Fruit fly (Drosophila melanogaster) whole organism, embryonic: ENCODE measurements around the gene CG12998.

Experiments used
- CG11504 ChIP-seq: fragments of 200-800 bp; sonication (Bioruptor generic); optimal IDR thresholded peaks from 3 replicates; lab custom pipeline; 2019; ENCODE audit warnings: missing biosample characterization, mild to moderate bottlenecking, missing genetic modification characterization, moderate library complexity
- CG12071 ChIP-seq: fragments of 200-800 bp; sonication (Bioruptor generic); optimal IDR thresholded peaks from 3 replicates; lab custom pipeline; 2018; ENCODE audit warnings: missing biosample characterization, mild to moderate bottlenecking, missing genetic modification characterization
- CG12299 ChIP-seq: fragments of 200-800 bp; sonication (Bioruptor generic); optimal IDR thresholded peaks from 2 replicates; lab custom pipeline; 2018; ENCODE audit warnings: missing biosample characterization, mild to moderate bottlenecking, missing genetic modification characterization
- CG1233 ChIP-seq: fragments of 200-800 bp; sonication (Bioruptor generic); optimal IDR thresholded peaks from 4 replicates; lab custom pipeline; 2018; ENCODE audit warnings: missing biosample characterization, mild to moderate bottlenecking, missing genetic modification characterization
- CG12769 ChIP-seq: fragments of 200-800 bp; sonication (Bioruptor generic); optimal IDR thresholded peaks from 2 replicates; lab custom pipeline; 2019; ENCODE audit warnings: missing biosample characterization, mild to moderate bottlenecking, missing genetic modification characterization, moderate library complexity
- CG15073 ChIP-seq: fragments of 200-800 bp; sonication (Bioruptor generic); optimal IDR thresholded peaks from 2 replicates; lab custom pipeline; 2016; ENCODE audit warnings: missing biosample characterization, missing genetic modification characterization
- CG17361 ChIP-seq: fragments of 200-800 bp; sonication (Bioruptor generic); IDR thresholded peaks from 3 replicates; pipeline ENCODE4 v1.3.6; 2022; ENCODE audit warnings: missing biosample characterization, missing genetic modification characterization
- CG17568 ChIP-seq: fragments of 200-800 bp; sonication (Bioruptor generic); optimal IDR thresholded peaks from 2 replicates; lab custom pipeline; 2018; ENCODE audit warnings: missing biosample characterization, mild to moderate bottlenecking, missing genetic modification characterization, moderate library complexity
- CG2678 ChIP-seq: fragments of 200-800 bp; sonication (Bioruptor generic); optimal IDR thresholded peaks from 3 replicates; lab custom pipeline; 2019; ENCODE audit warnings: missing biosample characterization, mild to moderate bottlenecking, missing genetic modification characterization, moderate library complexity
- CG3847 ChIP-seq: fragments of 200-800 bp; sonication (Bioruptor generic); IDR thresholded peaks from 2 replicates; pipeline ENCODE4 v1.3.6; 2022; ENCODE audit warnings: missing biosample characterization, missing genetic modification characterization
- CG42726 ChIP-seq: fragments of 200-800 bp; sonication (Bioruptor generic); IDR thresholded peaks from 2 replicates; pipeline ENCODE4 v1.3.6; 2022; ENCODE audit warnings: missing biosample characterization, missing genetic modification characterization; ENCODE audit not compliant: partially characterized antibody
- CG6765 ChIP-seq: fragments of 200-800 bp; sonication (Bioruptor generic); optimal IDR thresholded peaks from 3 replicates; lab custom pipeline; 2017; ENCODE audit warnings: missing biosample characterization, mild to moderate bottlenecking, missing genetic modification characterization
- CG6791 ChIP-seq: fragments of 200-800 bp; sonication (Bioruptor generic); IDR thresholded peaks from 3 replicates; pipeline ENCODE4 v1.3.6; 2022; ENCODE audit warnings: missing biosample characterization, missing genetic modification characterization; ENCODE audit not compliant: partially characterized antibody
- D19B ChIP-seq: fragments of 200-800 bp; sonication (Bioruptor generic); optimal IDR thresholded peaks from 2 replicates; lab custom pipeline; 2017; ENCODE audit warnings: missing biosample characterization, mild to moderate bottlenecking, missing genetic modification characterization
- Dip3 ChIP-seq: fragments of 200-800 bp; sonication (Bioruptor generic); optimal IDR thresholded peaks from 3 replicates; lab custom pipeline; 2016; ENCODE audit warnings: missing biosample characterization, missing genetic modification characterization
- E2f2 ChIP-seq: fragments of 200-800 bp; sonication (Bioruptor generic); IDR thresholded peaks from 2 replicates; pipeline ENCODE4 v1.3.6; 2022; ENCODE audit warnings: missing biosample characterization, missing genetic modification characterization
- Fer2 ChIP-seq: fragments of 200-800 bp; sonication (Bioruptor generic); optimal IDR thresholded peaks from 2 replicates; lab custom pipeline; 2018; ENCODE audit warnings: missing biosample characterization, mild to moderate bottlenecking, missing genetic modification characterization, moderate library complexity
- H2.0 ChIP-seq: fragments of 200-800 bp; sonication (Bioruptor generic); IDR thresholded peaks from 2 replicates; pipeline ENCODE4 v1.3.6; 2022; ENCODE audit warnings: missing biosample characterization, missing genetic modification characterization
- Hr51 ChIP-seq, 2 experiments: fragments of 200-800 bp; sonication (Bioruptor generic); optimal IDR thresholded peaks; 2 replicates in 1 of 2; 3 replicates in 1 of 2; lab custom pipeline; 2016 to 2018; ENCODE audit warnings: missing biosample characterization in 2 of 2, missing genetic modification characterization in 2 of 2, mild to moderate bottlenecking in 1 of 2, moderate library complexity in 1 of 2
- Kr ChIP-seq: fragments of 200-800 bp; sonication (Bioruptor generic); optimal IDR thresholded peaks from 2 replicates; lab custom pipeline; 2017; ENCODE audit warnings: missing biosample characterization, mild to moderate bottlenecking, missing genetic modification characterization
- MESR4 ChIP-seq: fragments of 200-800 bp; sonication (Bioruptor generic); optimal IDR thresholded peaks from 2 replicates; lab custom pipeline; 2018; ENCODE audit warnings: missing biosample characterization, mild to moderate bottlenecking, missing genetic modification characterization, moderate library complexity
- Mrtf ChIP-seq: fragments of 200-800 bp; sonication (Bioruptor generic); IDR thresholded peaks from 3 replicates; pipeline ENCODE4 v1.3.6; 2022; ENCODE audit warnings: missing biosample characterization, missing genetic modification characterization
- Neu2 ChIP-seq: fragments of 200-800 bp; sonication (Bioruptor generic); optimal IDR thresholded peaks from 3 replicates; lab custom pipeline; 2016; ENCODE audit warnings: missing biosample characterization, missing genetic modification characterization, borderline replicate concordance
- NfI ChIP-seq: fragments of 200-800 bp; sonication (Bioruptor generic); optimal IDR thresholded peaks from 3 replicates; lab custom pipeline; 2018; ENCODE audit warnings: missing biosample characterization, mild to moderate bottlenecking, missing genetic modification characterization, moderate library complexity
- TFAM ChIP-seq: fragments of 200-800 bp; sonication (Bioruptor generic); optimal IDR thresholded peaks from 2 replicates; lab custom pipeline; 2017; ENCODE audit warnings: missing biosample characterization, missing genetic modification characterization, inconsistent platforms
- amos ChIP-seq: fragments of 200-800 bp; sonication (Bioruptor generic); IDR thresholded peaks from 2 replicates; pipeline ENCODE4 v1.3.6; 2022; ENCODE audit warnings: missing biosample characterization, missing genetic modification characterization; ENCODE audit not compliant: partially characterized antibody
- aop ChIP-seq: fragments of 200-800 bp; sonication (Bioruptor generic); IDR thresholded peaks from 2 replicates; pipeline ENCODE4 v1.3.6; 2022; ENCODE audit warnings: missing biosample characterization, missing genetic modification characterization
- ash1 ChIP-seq: fragments of 200-800 bp; sonication (Bioruptor generic); optimal IDR thresholded peaks from 2 replicates; lab custom pipeline; 2018; ENCODE audit warnings: missing biosample characterization, mild to moderate bottlenecking, missing genetic modification characterization
- bbx ChIP-seq: fragments of 200-800 bp; sonication (Bioruptor generic); IDR thresholded peaks from 2 replicates; pipeline ENCODE4 v1.3.6; 2022; ENCODE audit warnings: missing biosample characterization, missing genetic modification characterization; ENCODE audit not compliant: partially characterized antibody
- cato ChIP-seq: fragments of 200-800 bp; sonication (Bioruptor generic); optimal IDR thresholded peaks from 2 replicates; lab custom pipeline; 2016; ENCODE audit warnings: missing biosample characterization, missing genetic modification characterization, borderline replicate concordance
- cg ChIP-seq: fragments of 200-800 bp; sonication (Bioruptor generic); optimal IDR thresholded peaks from 3 replicates; lab custom pipeline; 2019; ENCODE audit warnings: missing biosample characterization, mild to moderate bottlenecking, missing genetic modification characterization, moderate library complexity
- chm ChIP-seq: fragments of 200-800 bp; sonication (Bioruptor generic); IDR thresholded peaks from 2 replicates; pipeline ENCODE4 v1.3.6; 2022; ENCODE audit warnings: missing biosample characterization, missing genetic modification characterization
- ci ChIP-seq: fragments of 200-800 bp; sonication (Bioruptor generic); IDR thresholded peaks from 3 replicates; pipeline ENCODE4 v1.3.6; 2022; ENCODE audit warnings: missing biosample characterization, missing genetic modification characterization
- dm ChIP-seq: fragments of 200-800 bp; sonication (Bioruptor generic); optimal IDR thresholded peaks from 3 replicates; lab custom pipeline; 2016; ENCODE audit warnings: missing biosample characterization, missing genetic modification characterization
- grau ChIP-seq: fragments of 200-800 bp; optimal IDR thresholded peaks from 3 replicates; lab custom pipeline; 2019; ENCODE audit warnings: missing biosample characterization, mild to moderate bottlenecking, missing genetic modification characterization, moderate library complexity
- gsb ChIP-seq: fragments of 200-800 bp; sonication (Bioruptor generic); IDR thresholded peaks from 2 replicates; pipeline ENCODE4 v1.3.6; 2022; ENCODE audit warnings: missing biosample characterization, missing genetic modification characterization
- jing ChIP-seq: fragments of 200-800 bp; sonication (Bioruptor generic); optimal IDR thresholded peaks from 2 replicates; lab custom pipeline; 2018; ENCODE audit warnings: missing biosample characterization, mild to moderate bottlenecking, missing genetic modification characterization
- klu ChIP-seq: fragments of 200-800 bp; sonication (Bioruptor generic); IDR thresholded peaks from 2 replicates; pipeline ENCODE4 v1.3.6; 2022; ENCODE audit warnings: missing biosample characterization, missing genetic modification characterization
- lab ChIP-seq: fragments of 200-800 bp; sonication (Bioruptor generic); optimal IDR thresholded peaks from 3 replicates; lab custom pipeline; 2017; ENCODE audit warnings: missing biosample characterization, missing genetic modification characterization, mild to moderate bottlenecking, moderate library complexity, missing genetic modification reagents
- lmd ChIP-seq: fragments of 200-800 bp; sonication (Bioruptor generic); IDR thresholded peaks from 2 replicates; pipeline ENCODE4 v1.3.6; 2022; ENCODE audit warnings: missing biosample characterization, missing genetic modification characterization
- nau ChIP-seq: fragments of 200-800 bp; sonication (Bioruptor generic); optimal IDR thresholded peaks from 3 replicates; lab custom pipeline; 2017; ENCODE audit warnings: missing biosample characterization, mild to moderate bottlenecking, missing genetic modification characterization, missing genetic modification reagents
- odd ChIP-seq: fragments of 200-800 bp; sonication (Bioruptor generic); optimal IDR thresholded peaks from 2 replicates; lab custom pipeline; 2017; ENCODE audit warnings: missing biosample characterization, mild to moderate bottlenecking, missing genetic modification characterization
- pnt ChIP-seq: fragments of 200-800 bp; sonication (Bioruptor generic); optimal IDR thresholded peaks from 3 replicates; lab custom pipeline; 2016; ENCODE audit warnings: missing biosample characterization, missing genetic modification characterization
- sd ChIP-seq: fragments of 200-800 bp; sonication (Bioruptor generic); optimal IDR thresholded peaks from 3 replicates; lab custom pipeline; 2018; ENCODE audit warnings: missing biosample characterization, mild to moderate bottlenecking, missing genetic modification characterization, moderate library complexity
- sens ChIP-seq: fragments of 200-800 bp; sonication (Bioruptor generic); peaks from one replicate; lab custom pipeline; 2016; ENCODE audit warnings: missing biosample characterization, missing genetic modification characterization
- sisA ChIP-seq: fragments of 200-800 bp; sonication (Bioruptor generic); IDR thresholded peaks from 2 replicates; pipeline ENCODE4 v1.3.6; 2022; ENCODE audit warnings: missing biosample characterization, missing genetic modification characterization
- tgo ChIP-seq: fragments of 200-800 bp; sonication (Bioruptor generic); IDR thresholded peaks from 3 replicates; pipeline ENCODE4 v1.3.6; 2022; ENCODE audit warnings: missing biosample characterization, missing genetic modification characterization
- trh ChIP-seq: fragments of 200-800 bp; sonication (Bioruptor generic); optimal IDR thresholded peaks from 2 replicates; lab custom pipeline; 2016; ENCODE audit warnings: missing biosample characterization, missing genetic modification characterization
- ttk ChIP-seq: fragments of 200-800 bp; sonication (Bioruptor generic); IDR thresholded peaks from 2 replicates; pipeline ENCODE4 v2.1.2; 2022; ENCODE audit warnings: missing biosample characterization, missing genetic modification characterization
- zfh1 ChIP-seq: fragments of 200-800 bp; sonication (Bioruptor generic); IDR thresholded peaks from 3 replicates; pipeline ENCODE4 v1.3.6; 2022; ENCODE audit warnings: missing biosample characterization, missing genetic modification characterization

CG12998 gene

DNA sequence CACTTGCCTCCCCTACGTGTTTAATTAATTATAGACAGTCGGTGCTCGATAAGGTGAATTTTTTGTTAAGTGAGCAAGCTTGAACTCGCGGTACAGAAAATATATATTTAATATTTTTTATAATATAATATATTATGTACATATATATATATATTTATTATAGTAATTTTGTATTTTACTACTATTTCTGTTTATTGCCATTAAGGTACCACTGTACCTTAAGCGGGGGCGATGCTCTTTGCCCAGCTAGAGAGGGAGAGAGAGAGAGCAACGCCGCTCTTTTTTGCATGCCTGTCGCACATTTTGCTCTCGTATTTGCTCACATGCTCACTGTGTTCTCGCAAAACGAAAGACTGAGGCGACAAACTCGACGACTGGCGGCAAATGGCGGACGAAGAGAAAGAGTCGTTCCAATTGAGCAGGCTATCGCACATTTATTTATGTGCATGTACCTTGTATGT is 48.0 kb upstream of the CG12998 start (continued):
- TF ChIP-seq sisA (GFP tag; lab: Robert Waterston, UW) (no peak; the same call in 1 of the 2 replicates), Mrtf (no peak), CG12769 (tag; lab: Kevin White, UChicago) (no peak), CG11504 (peak; percentile 56), cato (GFP tag; lab: Kevin White, UChicago) (no peak), gsb (GFP tag; lab: Robert Waterston, UW) (no peak), ash1 (no peak), TFAM (GFP tag; lab: Kevin White, UChicago) (no peak), CG3847 (peak; percentile 49), amos (GFP tag; lab: Robert Waterston, UW) (no peak), bbx (GFP tag; lab: Robert Waterston, UW) (no peak), cg (GFP tag; lab: Kevin White, UChicago) (no peak), Neu2 (GFP tag; lab: Kevin White, UChicago) (no peak), CG12071 (GFP tag; lab: Kevin White, UChicago) (no peak), klu (GFP tag; lab: Robert Waterston, UW) (no peak), trh (GFP tag; lab: Kevin White, UChicago) (no peak), pnt (GFP tag; lab: Kevin White, UChicago) (no peak), Hr51 (GFP tag; optimal IDR thresholded peaks at IDR 0.05; lab: Kevin White, UChicago) (peak in 1 of 2 experiments; percentile 64), Dip3 (GFP tag; lab: Kevin White, UChicago) (no peak), sens (no peak), CG6791 (no peak), ci (GFP tag; lab: Robert Waterston, UW) (0 out of 3 replicates have a peak, but pooled peaks have one; percentile 24), odd (no peak), NfI (GFP tag; lab: Kevin White, UChicago) (peak; percentile 42), CG15073 (GFP tag; lab: Kevin White, UChicago) (no peak), CG17568 (GFP tag; lab: Kevin White, UChicago) (no peak), chm (no peak), tgo (GFP tag; lab: Robert Waterston, UW) (peak; percentile 58), dm (GFP tag; lab: Kevin White, UChicago) (no peak), ttk (GFP tag; lab: Robert Waterston, UW) (no peak), CG42726 (GFP tag; lab: Robert Waterston, UW) (no peak), CG1233 (GFP tag; lab: Kevin White, UChicago) (peak; percentile 7), E2f2 (GFP tag; lab: Robert Waterston, UW) (peak; percentile 30; the same call in 1 of the 2 replicates), CG12299 (tag; lab: Kevin White, UChicago) (no peak), aop (GFP tag; lab: Robert Waterston, UW) (no peak), CG6765 (GFP tag; lab: Kevin White, UChicago) (peak; percentile 24), grau (peak; percentile 90), lab (GFP tag; lab: Kevin White, UChicago) (peak; percentile 76), CG17361 (GFP tag; lab: Robert Waterston, UW) (0 out of 3 replicates have a peak, but pooled peaks have one; percentile 35), jing (GFP tag; lab: Kevin White, UChicago) (no peak), H2.0 (GFP tag; lab: Robert Waterston, UW) (0 out of 2 replicates have a peak, but pooled peaks have one; percentile 12), sd (tag; lab: Kevin White, UChicago) (no peak), D19B (GFP tag; lab: Kevin White, UChicago) (no peak), Kr (GFP tag; lab: Kevin White, UChicago) (no peak), zfh1 (no peak), lmd (GFP tag; lab: Robert Waterston, UW) (peak; percentile 62; the same call in 1 of the 2 replicates), CG2678 (tag; lab: Kevin White, UChicago) (peak; percentile 68), MESR4 (GFP tag; lab: Kevin White, UChicago) (no peak), nau (GFP tag; lab: Kevin White, UChicago) (no peak), Fer2 (tag; lab: Kevin White, UChicago) (peak; percentile 15)
